Fruit fly (Drosophila melanogaster): ENCODE measurements around the gene CG18171.
A peak's percentile ranks its signal among the peaks of the same experiment; 100 is the strongest.

Gene CG18171

dm6 chr3L:1739522-1740128 lies 16.7 kb upstream of the CG18171 start:
- TF ChIP-seq sage (GFP tag; optimal IDR thresholded peaks at IDR 0.05): no peak
- TF ChIP-seq Sp1 (GFP tag; optimal IDR thresholded peaks at IDR 0.05): no peak

DNA sequence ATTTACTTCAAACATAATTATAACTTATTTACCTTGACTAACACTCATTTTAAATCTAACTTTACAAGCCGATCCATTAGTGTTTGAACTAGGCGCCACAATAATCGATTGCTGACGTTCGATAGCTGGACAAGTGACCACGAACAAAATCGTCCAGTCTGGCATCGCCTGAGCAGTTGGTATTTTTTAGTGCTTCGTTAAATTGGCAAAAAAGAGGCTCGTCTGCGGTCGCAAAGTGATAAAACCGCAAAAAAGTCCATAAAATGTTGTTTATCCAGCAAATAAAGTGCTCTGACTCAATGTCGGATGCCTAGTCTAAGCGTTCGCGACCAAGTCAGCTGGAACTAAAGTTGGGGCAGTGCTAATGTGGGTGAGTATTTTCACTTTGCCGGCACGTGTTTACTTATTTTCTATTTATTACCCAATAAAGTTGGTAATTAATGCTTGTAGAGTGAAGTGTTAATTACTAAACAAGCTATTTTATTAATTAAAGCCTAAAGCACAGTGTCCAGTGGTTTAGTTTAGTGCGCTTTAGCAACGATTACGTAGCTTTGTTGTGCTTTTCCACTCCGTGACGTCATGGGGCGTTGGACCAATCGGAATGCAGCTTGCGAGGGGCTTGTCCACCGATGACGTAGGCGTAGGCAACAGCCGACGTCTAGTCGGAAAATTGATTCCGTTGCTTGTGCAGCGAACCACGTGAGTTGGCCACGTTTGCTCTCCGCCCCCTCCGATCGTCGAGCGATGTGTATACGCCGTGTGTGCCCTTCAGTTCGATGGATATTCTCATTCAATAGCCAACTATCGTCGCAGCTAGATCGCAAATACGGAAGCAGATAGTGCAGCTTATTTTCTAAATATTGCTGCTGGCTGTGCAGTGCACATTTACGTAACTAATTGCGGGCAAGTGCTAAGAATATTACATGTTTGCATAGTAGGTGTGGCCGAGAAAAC lies 15.7 kb upstream of the CG18171 start, which contains the start of gene Gk2:
Gene Gk2 (plus strand): TSS at position 33 of the 954 bp plus-strand sequence.
- TF ChIP-seq Hnf4 (GFP tag; optimal IDR thresholded peaks at IDR 0.05) (peak; percentile 2), Myc (optimal IDR thresholded peaks at IDR 0.05) (peak; percentile 19), Jra (GFP tag; optimal IDR thresholded peaks at IDR 0.05) (no peak)

dm6 chr3L:1737898-1738322 lies 15.0 kb upstream of the CG18171 start, which contains the start of gene PIG-Wb:
TSS of gene PIG-Wb (minus strand) at chr3L:1738106.
- TF ChIP-seq usp (GFP tag; optimal IDR thresholded peaks at IDR 0.05) (no peak), fru (GFP tag; optimal IDR thresholded peaks at IDR 0.05) (peak; percentile 39)

DNA sequence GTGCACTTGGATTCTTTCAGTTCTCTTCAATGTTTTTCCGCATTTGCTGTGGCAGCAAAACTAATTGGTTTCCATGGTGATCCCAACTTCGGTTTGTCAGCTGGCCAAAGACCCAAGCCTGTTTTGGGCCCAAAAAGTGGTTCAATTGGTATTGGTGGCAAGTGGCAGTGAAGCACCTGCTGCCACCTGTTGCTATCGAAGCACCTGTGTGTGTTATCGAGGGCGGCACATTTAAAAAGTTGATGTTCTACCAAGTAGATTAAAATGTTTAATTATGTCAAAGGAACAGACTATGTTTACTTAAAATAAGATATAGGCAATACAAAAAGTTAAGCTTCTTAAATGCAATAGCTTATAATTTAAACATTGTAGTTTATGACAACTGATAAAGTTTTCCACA lies 12.7 kb upstream of the CG18171 start, which contains the start of gene Oseg4:
Gene Oseg4 (minus strand): TSS at position 165 of the 400 bp plus-strand sequence.
- TF ChIP-seq Hr78 (GFP tag; optimal IDR thresholded peaks at IDR 0.05) (no peak), GATAd (GFP tag; optimal IDR thresholded peaks at IDR 0.05) (no peak), woc (GFP tag; optimal IDR thresholded peaks at IDR 0.05) (no peak), pan (optimal IDR thresholded peaks at IDR 0.05) (no peak), Sp1 (GFP tag; optimal IDR thresholded peaks at IDR 0.05) (no peak), Abd-B (GFP tag; optimal IDR thresholded peaks at IDR 0.05) (no peak)

- TF ChIP-seq h (GFP tag; optimal IDR thresholded peaks at IDR 0.05) (peak; percentile 23), Vsx2 (GFP tag; optimal IDR thresholded peaks at IDR 0.05; ENCODE audit: partially characterized antibody) (no peak), Rel (GFP tag; optimal IDR thresholded peaks at IDR 0.05) (no peak), Rel (tag; optimal IDR thresholded peaks at IDR 0.05) (peak; percentile 57), rgr (GFP tag; optimal IDR thresholded peaks at IDR 0.05) (peak; percentile 36), br (GFP tag; optimal IDR thresholded peaks at IDR 0.05) (peak; percentile 43), woc (GFP tag; optimal IDR thresholded peaks at IDR 0.05) (peak; percentile 66), OdsH (GFP tag; optimal IDR thresholded peaks at IDR 0.05) (no peak), Jra (GFP tag; optimal IDR thresholded peaks at IDR 0.05) (peak; percentile 17), Dif (GFP tag; optimal IDR thresholded peaks at IDR 0.05; ENCODE audit: partially characterized antibody) (peak; percentile 45), pan (optimal IDR thresholded peaks at IDR 0.05) (no peak), dmrt93B (GFP tag; optimal IDR thresholded peaks at IDR 0.05) (no peak), GATAd (GFP tag; optimal IDR thresholded peaks at IDR 0.05) (no peak), foxo (GFP tag; optimal IDR thresholded peaks at IDR 0.05) (no peak), Hr83 (GFP tag; optimal IDR thresholded peaks at IDR 0.05; ENCODE audit: poor library complexity, severe bottlenecking) (peak; percentile 53), HLH106 (tag; optimal IDR thresholded peaks at IDR 0.05) (peak; percentile 14), CG9705 (GFP tag; optimal IDR thresholded peaks at IDR 0.05) (peak; percentile 18), tai (GFP tag; optimal IDR thresholded peaks at IDR 0.05) (no peak), fru (GFP tag; optimal IDR thresholded peaks at IDR 0.05) (peak; percentile 62), Sp1 (GFP tag; optimal IDR thresholded peaks at IDR 0.05) (peak; percentile 43)
Observed at dm6 chr3L:1730873-1731272, 7.9 kb upstream of the CG18171 start, which contains the start of gene drpr. TSS of gene drpr (minus strand) at chr3L:1731107.

DNA sequence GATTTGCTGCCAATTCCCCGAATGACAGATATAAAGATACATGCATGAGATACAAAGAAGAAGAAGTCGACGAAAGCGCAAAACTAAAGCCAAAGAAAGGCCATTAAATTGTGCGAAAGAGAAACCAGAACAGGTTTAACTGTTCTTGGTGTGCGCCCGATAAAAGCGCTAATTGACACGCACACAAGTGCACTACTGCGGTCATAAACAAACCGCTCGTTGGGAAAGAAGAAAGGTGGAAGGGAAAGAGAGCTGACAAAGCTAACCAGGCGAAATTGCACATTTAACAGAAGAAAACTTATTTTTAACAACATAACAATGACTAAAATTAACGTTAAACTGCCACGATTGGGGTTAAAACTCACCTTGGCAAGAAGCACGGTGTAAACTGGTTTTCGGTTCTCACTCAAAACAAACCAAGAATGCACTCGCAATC lies 7.2 kb upstream of the CG18171 start:
- no peak for TF ChIP-seq usp (GFP tag; optimal IDR thresholded peaks at IDR 0.05)
- TF ChIP-seq Dif (GFP tag; optimal IDR thresholded peaks at IDR 0.05; ENCODE audit: partially characterized antibody): no peak
- TF ChIP-seq psq (GFP tag; optimal IDR thresholded peaks at IDR 0.05): peak; percentile 85
- TF ChIP-seq Vsx2 (GFP tag; optimal IDR thresholded peaks at IDR 0.05; ENCODE audit: partially characterized antibody): peak; percentile 24
